Worm (Caenorhabditis elegans): ENCODE data around the gene hsp-3.

DNA sequence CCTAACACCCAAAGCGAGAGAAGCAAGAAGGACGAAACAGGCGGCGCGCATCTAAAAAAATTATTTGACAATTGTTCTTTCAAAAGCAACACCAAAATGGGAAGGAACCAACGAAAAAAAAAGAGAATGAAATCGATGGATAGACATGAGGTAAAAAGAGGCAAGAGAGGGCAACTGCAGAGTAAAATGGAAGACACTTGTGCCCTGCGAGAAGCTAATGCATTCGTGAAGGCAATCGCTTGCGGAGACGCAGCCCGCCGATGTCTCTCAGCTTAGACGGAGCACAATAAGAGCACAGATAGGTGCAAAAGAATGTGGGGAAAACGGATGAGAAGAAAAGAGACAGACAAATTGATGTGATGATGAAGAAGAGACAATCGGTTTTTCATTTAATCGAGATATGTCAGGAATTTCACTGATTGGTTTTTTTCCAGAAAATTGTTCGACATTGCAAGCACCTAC is 36.3 kb upstream of the hsp-3 start, which contains the start of gene C15H9.9:
- no peak for TF ChIP-seq egl-27 (tag; optimal IDR thresholded peaks at IDR 0.05)
- no peak for TF ChIP-seq elt-3 (tag; optimal IDR thresholded peaks at IDR 0.05)
- TF ChIP-seq snpc-4 (tag; optimal IDR thresholded peaks at IDR 0.05): no peak
- TF ChIP-seq lin-13 (GFP tag; optimal IDR thresholded peaks at IDR 0.05): no peak
- TF ChIP-seq sma-9 (GFP tag; optimal IDR thresholded peaks at IDR 0.05): peak; percentile 24
- no peak for TF ChIP-seq sma-9 (tag; optimal IDR thresholded peaks at IDR 0.05)
- TF ChIP-seq aly-2 (tag; optimal IDR thresholded peaks at IDR 0.05): no peak
- no peak for TF ChIP-seq nhr-77 (tag; optimal IDR thresholded peaks at IDR 0.05)
- TF ChIP-seq nhr-11 (tag; optimal IDR thresholded peaks at IDR 0.05): no peak
- TF ChIP-seq mdl-1 (tag; optimal IDR thresholded peaks at IDR 0.05): no peak
- no peak for TF ChIP-seq unc-39 (tag; optimal IDR thresholded peaks at IDR 0.05)
- TF ChIP-seq skn-1 (tag; optimal IDR thresholded peaks at IDR 0.05): no peak
- TF ChIP-seq lsy-2 (tag; optimal IDR thresholded peaks at IDR 0.05): peak in 1 of 2 experiments; percentile 29
